Fruit fly (Drosophila melanogaster): ENCODE results near the gene Cdk12.
A peak's percentile ranks its signal among the peaks of the same experiment; 100 is the strongest.

The Cdk12 gene

DNA sequence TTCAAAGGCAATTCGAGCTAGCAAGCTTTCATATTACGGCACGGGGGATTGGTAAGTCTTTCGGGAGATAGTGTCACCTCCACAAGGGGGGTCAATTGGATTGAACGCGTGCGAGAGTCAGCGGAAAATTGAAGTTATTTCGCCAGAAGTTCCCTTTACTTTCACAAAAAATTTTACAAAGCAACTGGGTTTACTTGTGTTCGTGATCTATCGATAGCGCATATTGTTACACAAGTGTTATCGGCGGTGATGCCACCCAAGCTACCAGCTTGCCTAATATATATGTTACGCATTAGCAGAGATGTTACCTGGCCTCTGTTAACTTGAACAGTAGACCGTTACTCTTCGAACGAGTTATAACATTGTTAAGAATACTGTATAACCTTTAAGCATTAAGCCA, 38.6 kb downstream of the Cdk12 start, which contains the start of gene Wnk (continued):
- TF ChIP-seq cg (GFP tag; optimal IDR thresholded peaks at IDR 0.05) (peak; percentile 70), zen2 (GFP tag; IDR thresholded peaks at IDR 0.05; ENCODE audit: partially characterized antibody) (peak; percentile 68), CG8765 (GFP tag; IDR thresholded peaks at IDR 0.05) (no peak), ems (GFP tag; optimal IDR thresholded peaks at IDR 0.05) (no peak), CG4617 (GFP tag; optimal IDR thresholded peaks at IDR 0.05; ENCODE audit: borderline replicate concordance) (peak; percentile 62), bsh (GFP tag; optimal IDR thresholded peaks at IDR 0.05) (no peak), CG17186 (GFP tag; optimal IDR thresholded peaks at IDR 0.05) (peak; percentile 35), CG10274 (GFP tag; optimal IDR thresholded peaks at IDR 0.05) (no peak), CG2116 (GFP tag; optimal IDR thresholded peaks at IDR 0.05) (peak; percentile 60), trem (tag; optimal IDR thresholded peaks at IDR 0.05) (no peak), Doc3 (GFP tag; IDR thresholded peaks at IDR 0.05; ENCODE audit: partially characterized antibody) (peak; percentile 62; the same call in 2 of the 3 replicates), luna (GFP tag; optimal IDR thresholded peaks at IDR 0.05) (no peak), CG2129 (GFP tag; IDR thresholded peaks at IDR 0.05; ENCODE audit: partially characterized antibody) (0 out of 2 replicates have a peak, but pooled peaks have one; percentile 35), Hr3 (GFP tag; optimal IDR thresholded peaks at IDR 0.05) (no peak), tna (GFP tag; IDR thresholded peaks at IDR 0.05; ENCODE audit: partially characterized antibody) (peak; percentile 81), Dip3 (GFP tag; optimal IDR thresholded peaks at IDR 0.05) (no peak), CG12104 (GFP tag; optimal IDR thresholded peaks at IDR 0.05) (no peak), hb (GFP tag; IDR thresholded peaks at IDR 0.05; ENCODE audit: partially characterized antibody) (0 out of 3 replicates have a peak, but pooled peaks have one; percentile 39), vnd (GFP tag; IDR thresholded peaks at IDR 0.05; ENCODE audit: partially characterized antibody) (peak; percentile 57), cwo (GFP tag; optimal IDR thresholded peaks at IDR 0.05) (no peak), CG6791 (GFP tag; IDR thresholded peaks at IDR 0.05; ENCODE audit: partially characterized antibody) (peak; percentile 73), jing (GFP tag; optimal IDR thresholded peaks at IDR 0.05) (no peak), CG34224 (GFP tag; IDR thresholded peaks at IDR 0.05; ENCODE audit: partially characterized antibody) (peak; percentile 82), z (GFP tag; IDR thresholded peaks at IDR 0.05) (no peak), CG13894 (tag; optimal IDR thresholded peaks at IDR 0.05) (no peak), Sin3A (optimal IDR thresholded peaks at IDR 0.05) (peak; percentile 36), CG11247 (GFP tag; IDR thresholded peaks at IDR 0.05) (no peak), Optix (GFP tag; IDR thresholded peaks at IDR 0.05) (no peak), CG32767 (GFP tag; IDR thresholded peaks at IDR 0.05) (no peak), gcm2 (GFP tag; optimal IDR thresholded peaks at IDR 0.05) (no peak), chinmo (GFP tag; IDR thresholded peaks at IDR 0.05; ENCODE audit: partially characterized antibody) (peak; percentile 80; the same call in 1 of the 4 replicates), Ets65A (GFP tag) (no peak), CG14710 (tag; optimal IDR thresholded peaks at IDR 0.05) (no peak), insv (GFP tag; optimal IDR thresholded peaks at IDR 0.05) (no peak), CG30020 (tag; optimal IDR thresholded peaks at IDR 0.05) (peak; percentile 36), pzg (GFP tag; optimal IDR thresholded peaks at IDR 0.05) (peak; percentile 83), CG7786 (GFP tag; optimal IDR thresholded peaks at IDR 0.05) (no peak), nmo (GFP tag; optimal IDR thresholded peaks at IDR 0.05) (no peak), CG14014 (GFP tag; IDR thresholded peaks at IDR 0.05) (no peak), CG4854 (GFP tag; optimal IDR thresholded peaks at IDR 0.05) (no peak), dmrt99B (tag; optimal IDR thresholded peaks at IDR 0.05) (no peak), YL-1 (GFP tag; optimal IDR thresholded peaks at IDR 0.05) (peak; percentile 81), CG14860 (GFP tag; IDR thresholded peaks at IDR 0.05; ENCODE audit: partially characterized antibody) (peak; percentile 72), HLH4C (GFP tag; IDR thresholded peaks at IDR 0.05; ENCODE audit: partially characterized antibody) (peak; percentile 74), knrl (GFP tag; IDR thresholded peaks at IDR 0.05; ENCODE audit: partially characterized antibody) (peak; percentile 71), HmgZ (tag; optimal IDR thresholded peaks at IDR 0.05) (peak; percentile 30), hbn (GFP tag; IDR thresholded peaks at IDR 0.05; ENCODE audit: partially characterized antibody) (peak; percentile 82), CG3995 (GFP tag; optimal IDR thresholded peaks at IDR 0.05) (peak; percentile 78), amos (GFP tag; IDR thresholded peaks at IDR 0.05; ENCODE audit: partially characterized antibody) (peak; percentile 83)

All from whole organism, embryonic.